Fruit fly (Drosophila melanogaster): Measurements from ENCODE around the gene CG13078.

DNA sequence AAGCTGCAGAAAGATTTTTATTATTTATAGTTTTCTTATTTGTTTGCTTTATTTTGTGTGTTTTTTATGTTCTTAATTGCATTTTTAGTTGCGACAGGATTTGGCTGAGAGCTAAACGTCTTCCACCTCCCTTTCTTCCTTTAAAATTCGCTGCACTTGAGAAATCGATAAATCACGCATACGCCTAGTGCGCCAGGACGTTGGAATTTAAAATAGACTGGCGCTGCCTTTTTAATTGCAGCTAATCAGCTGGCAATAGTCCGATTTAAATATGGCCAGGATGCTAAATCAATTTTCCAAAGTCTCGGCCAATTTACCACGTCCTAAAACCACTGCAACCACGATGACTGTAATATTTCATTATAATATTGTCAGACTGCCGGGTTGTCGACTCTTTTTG, 36.9 kb upstream of the CG13078 start:
- TF ChIP-seq Ets96B (tag; optimal IDR thresholded peaks at IDR 0.05) (no peak), pdm3 (GFP tag; optimal IDR thresholded peaks at IDR 0.05) (no peak), CG8632 (GFP tag; optimal IDR thresholded peaks at IDR 0.05) (no peak), ss (GFP tag; optimal IDR thresholded peaks at IDR 0.05) (no peak), Blimp-1 (GFP tag; optimal IDR thresholded peaks at IDR 0.05) (no peak), CG6808 (GFP tag; optimal IDR thresholded peaks at IDR 0.05) (no peak), CG10631 (GFP tag; optimal IDR thresholded peaks at IDR 0.05) (no peak), CG6163 (GFP tag; IDR thresholded peaks at IDR 0.05) (no peak), Sox102F (GFP tag; optimal IDR thresholded peaks at IDR 0.05) (no peak), Lpt (GFP tag; optimal IDR thresholded peaks at IDR 0.05) (no peak), Hr38 (GFP tag; optimal IDR thresholded peaks at IDR 0.05) (no peak), OdsH (GFP tag; optimal IDR thresholded peaks at IDR 0.05) (no peak)

All from whole organism, prepupa.